Worm (Caenorhabditis elegans) whole organism, midembryonic: Measurements from ENCODE around the gene col-181.

Experiments used
- T22C8.4 ChIP-seq: fragments of 200-800 bp; sonication (Bioruptor generic); IDR thresholded peaks from 2 replicates; pipeline ENCODE4 v1.3.6; 2022; ENCODE audit warnings: missing genetic modification characterization, missing compliant biosample characterization
- cog-1 ChIP-seq: sonication (generic microtip); optimal IDR thresholded peaks from 2 replicates; lab custom pipeline; 2016; ENCODE audit warnings: missing genetic modification characterization, missing compliant biosample characterization
- flt-1 ChIP-seq: fragments of 200-800 bp; sonication (Bioruptor generic); IDR thresholded peaks from 2 replicates; pipeline ENCODE4 v1.3.6; 2022; ENCODE audit warnings: missing genetic modification characterization, missing compliant biosample characterization
- klf-2 ChIP-seq: fragments of 200-800 bp; sonication (Bioruptor generic); conservative IDR thresholded peaks from 2 replicates; pipeline ENCODE4 v1.3.6; 2022; ENCODE audit warnings: missing genetic modification reagents, missing genetic modification characterization, missing compliant biosample characterization
- med-1 ChIP-seq: sonication (generic microtip); optimal IDR thresholded peaks from 2 replicates; lab custom pipeline; 2017; ENCODE audit warnings: missing genetic modification characterization, mild to moderate bottlenecking, missing compliant biosample characterization, antibody characterized with exemption, missing genetic modification reagents; ENCODE audit not compliant: insufficient read depth
- ref-1 ChIP-seq: fragments of 200-800 bp; sonication (Bioruptor generic); conservative IDR thresholded peaks from 2 replicates; pipeline ENCODE4 v1.3.6; 2022; ENCODE audit warnings: missing genetic modification reagents, missing genetic modification characterization, missing compliant biosample characterization
- tab-1 ChIP-seq: fragments of 200-800 bp; sonication (Bioruptor generic); IDR thresholded peaks from 2 replicates; pipeline ENCODE4 v1.3.6; 2022; ENCODE audit warnings: missing genetic modification characterization, missing compliant biosample characterization
- ztf-23 ChIP-seq: fragments of 200-800 bp; sonication (Bioruptor generic); IDR thresholded peaks from 2 replicates; pipeline ENCODE4 v1.3.6; 2022; ENCODE audit warnings: missing genetic modification reagents, missing genetic modification characterization, missing compliant biosample characterization
- ztf-29 ChIP-seq: fragments of 200-800 bp; sonication (Bioruptor generic); IDR thresholded peaks from 2 replicates; pipeline ENCODE4 v1.3.6; 2022; ENCODE audit warnings: missing genetic modification reagents, missing genetic modification characterization, missing compliant biosample characterization

col-181 gene

ce11 chrX:12093992-12094391 lies 10.7 kb upstream of the col-181 start:
- TF ChIP-seq ztf-23 (GFP tag; lab: Robert Waterston, UW) (no peak), ztf-29 (GFP tag; lab: Robert Waterston, UW) (no peak), flt-1 (no peak), ref-1 (no peak), tab-1 (GFP tag; lab: Robert Waterston, UW) (no peak), T22C8.4 (GFP tag; lab: Robert Waterston, UW) (no peak)

DNA sequence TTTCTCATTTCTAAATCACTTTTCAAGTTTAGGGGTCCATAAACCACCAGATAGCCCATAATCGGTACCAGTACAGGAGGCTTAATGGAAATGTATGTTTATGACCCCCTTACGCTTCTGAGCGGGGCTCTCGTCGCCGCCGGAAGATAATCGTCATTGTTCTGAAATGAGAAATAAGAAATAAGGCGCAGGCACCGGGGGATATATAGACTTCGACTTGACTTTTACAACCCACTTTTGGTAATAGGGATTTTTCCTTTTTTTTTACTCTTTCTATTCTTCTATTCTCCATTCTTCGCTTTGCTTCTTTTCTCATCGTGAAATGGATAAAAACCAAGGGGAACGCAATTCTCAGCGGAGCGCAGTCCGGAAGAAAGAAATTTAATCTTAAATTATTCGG lies 9.5 kb upstream of the col-181 start:
- TF ChIP-seq klf-2 (GFP tag; lab: Robert Waterston, UW) (no peak), med-1 (GFP tag; lab: Kevin White, UChicago) (no peak), ztf-23 (GFP tag; lab: Robert Waterston, UW) (no peak), cog-1 (tag; lab: Kevin White, UChicago) (no peak), tab-1 (GFP tag; lab: Robert Waterston, UW) (no peak), T22C8.4 (GFP tag; lab: Robert Waterston, UW) (no peak), flt-1 (no peak)

- no peak for TF ChIP-seq flt-1
Observed at ce11 chrX:12097995-12098394, 6.7 kb upstream of the col-181 start.

DNA sequence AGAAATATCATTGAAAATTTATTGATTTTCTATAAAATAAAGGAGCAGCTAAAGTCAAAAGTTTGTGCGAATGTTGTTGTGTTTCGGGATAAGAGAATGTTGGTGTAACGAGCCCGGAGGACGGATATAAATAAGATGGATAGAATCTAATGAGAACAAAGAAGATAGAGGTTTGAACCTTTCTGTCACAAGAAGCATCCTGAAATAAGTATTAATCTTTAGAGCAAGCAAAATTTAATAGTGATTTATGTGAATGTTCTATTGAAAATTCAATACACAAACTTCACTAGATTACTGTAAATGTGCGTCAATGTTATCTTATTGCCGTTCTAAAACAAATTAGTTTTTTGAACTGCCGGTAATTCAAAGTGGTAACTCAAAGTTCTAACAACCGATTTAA lies 1.0 kb upstream of the col-181 start, which contains the start of gene W03G11.3:
TSS of gene W03G11.3 (minus strand) at position 101 of the 400 bp plus-strand sequence.
- no peak for TF ChIP-seq klf-2 (GFP tag; lab: Robert Waterston, UW)
- no peak for TF ChIP-seq cog-1 (tag; lab: Kevin White, UChicago)
- TF ChIP-seq ztf-29 (GFP tag; lab: Robert Waterston, UW): no peak
- no peak for TF ChIP-seq tab-1 (GFP tag; lab: Robert Waterston, UW)
- no peak for TF ChIP-seq med-1 (GFP tag; lab: Kevin White, UChicago)
- TF ChIP-seq ref-1: no peak
- no peak for TF ChIP-seq T22C8.4 (GFP tag; lab: Robert Waterston, UW)
- no peak for TF ChIP-seq ztf-23 (GFP tag; lab: Robert Waterston, UW)
- TF ChIP-seq flt-1: no peak

ce11 chrX:12105458-12105857 lies 728 bp downstream of the col-181 start:
- TF ChIP-seq tab-1 (GFP tag; lab: Robert Waterston, UW) (no peak), ztf-23 (GFP tag; lab: Robert Waterston, UW) (no peak)

DNA sequence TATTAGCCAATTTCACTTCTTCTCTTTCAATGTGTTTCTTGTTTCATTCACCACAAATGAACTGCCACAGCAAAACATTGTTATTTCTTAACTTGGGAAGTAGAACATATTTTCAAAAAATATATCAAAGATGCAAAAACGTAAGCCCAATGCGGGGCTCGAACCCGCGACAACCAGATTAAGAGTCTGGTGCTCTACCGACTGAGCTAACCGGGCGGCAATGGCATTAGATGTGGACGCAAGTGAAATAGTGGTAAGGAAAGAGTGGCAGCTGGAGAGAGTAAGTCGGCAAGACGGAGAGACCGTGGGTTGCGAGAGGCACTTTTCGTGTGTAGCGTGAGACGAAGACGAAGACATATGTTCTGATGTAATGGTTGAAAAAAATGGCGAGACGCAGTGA lies 1.3 kb downstream of the col-181 start:
- TF ChIP-seq klf-2 (GFP tag; lab: Robert Waterston, UW) (peak; percentile 98), ztf-23 (GFP tag; lab: Robert Waterston, UW) (peak; percentile 98), tab-1 (GFP tag; lab: Robert Waterston, UW) (no peak; the same call in 1 of the 2 replicates), ztf-29 (GFP tag; lab: Robert Waterston, UW) (peak; percentile 98), T22C8.4 (GFP tag; lab: Robert Waterston, UW) (peak; percentile 97), cog-1 (tag; lab: Kevin White, UChicago) (peak; percentile 95), med-1 (GFP tag; lab: Kevin White, UChicago) (peak; percentile 90), flt-1 (peak; percentile 99), ref-1 (peak; percentile 96)

- TF ChIP-seq ref-1 (no peak), ztf-29 (GFP tag; lab: Robert Waterston, UW) (no peak), ztf-23 (GFP tag; lab: Robert Waterston, UW) (no peak), klf-2 (GFP tag; lab: Robert Waterston, UW) (no peak), T22C8.4 (GFP tag; lab: Robert Waterston, UW) (no peak), tab-1 (GFP tag; lab: Robert Waterston, UW) (no peak), flt-1 (no peak), med-1 (GFP tag; lab: Kevin White, UChicago) (no peak)
Observed at ce11 chrX:12108517-12109216, 3.9 kb downstream of the col-181 start, which contains the start of the genes W03G11.2 and lgc-13. W03G11.2 (minus strand) TSS chrX:12108617. lgc-13 (plus strand) TSS chrX:12109166.

- TF ChIP-seq cog-1 (tag; lab: Kevin White, UChicago) (no peak), T22C8.4 (GFP tag; lab: Robert Waterston, UW) (no peak), ztf-23 (GFP tag; lab: Robert Waterston, UW) (no peak), klf-2 (GFP tag; lab: Robert Waterston, UW) (no peak), flt-1 (no peak), ref-1 (no peak)
Observed at ce11 chrX:12111213-12111612, 6.5 kb downstream of the col-181 start, which contains the start of gene lgc-14. lgc-14 (plus strand) TSS chrX:12111513.

- TF ChIP-seq klf-2 (GFP tag; lab: Robert Waterston, UW): no peak
Observed at ce11 chrX:12114024-12114423, 9.3 kb downstream of the col-181 start, which contains the start of gene lgc-15. lgc-15 (plus strand) TSS chrX:12114324.

ce11 chrX:12118340-12118739 lies 13.6 kb downstream of the col-181 start, which contains the start of gene lgc-16:
lgc-16 (plus strand) TSS chrX:12118640.
- TF ChIP-seq med-1 (GFP tag; lab: Kevin White, UChicago) (no peak), flt-1 (no peak), klf-2 (GFP tag; lab: Robert Waterston, UW) (no peak), ref-1 (no peak), ztf-23 (GFP tag; lab: Robert Waterston, UW) (no peak), cog-1 (tag; lab: Kevin White, UChicago) (no peak), ztf-29 (GFP tag; lab: Robert Waterston, UW) (no peak), tab-1 (GFP tag; lab: Robert Waterston, UW) (no peak), T22C8.4 (GFP tag; lab: Robert Waterston, UW) (no peak)
